Fruit fly (Drosophila melanogaster) whole organism, embryonic: ENCODE data around the gene Rab23.
A peak's percentile ranks its signal among the peaks of the same experiment; 100 is the strongest.

Experiments used
- B-H1 ChIP-seq: fragments of 200-800 bp; sonication (Bioruptor generic); IDR thresholded peaks from 3 replicates; pipeline ENCODE4 v1.3.6; 2022; ENCODE audit warnings: missing biosample characterization, missing genetic modification characterization
- BEAF-32 ChIP-seq: fragments of 200-800 bp; sonication (Bioruptor generic); optimal IDR thresholded peaks from 3 replicates; lab custom pipeline; 2017; ENCODE audit warnings: missing biosample characterization, missing genetic modification characterization, mild to moderate bottlenecking, moderate library complexity, missing genetic modification reagents
- C15 ChIP-seq: fragments of 200-800 bp; sonication (Bioruptor generic); IDR thresholded peaks from 3 replicates; pipeline ENCODE4 v1.3.6; 2022; ENCODE audit warnings: missing biosample characterization, missing genetic modification characterization
- CG10209 ChIP-seq: fragments of 200-800 bp; sonication (Bioruptor generic); optimal IDR thresholded peaks from 3 replicates; lab custom pipeline; 2017; ENCODE audit warnings: missing biosample characterization, mild to moderate bottlenecking, missing genetic modification characterization, missing genetic modification reagents
- CG12236 ChIP-seq: fragments of 200-800 bp; sonication (Bioruptor generic); optimal IDR thresholded peaks from 2 replicates; lab custom pipeline; 2016; ENCODE audit warnings: missing biosample characterization, missing genetic modification characterization
- CG13894 ChIP-seq: fragments of 200-800 bp; sonication (Bioruptor generic); optimal IDR thresholded peaks from 3 replicates; lab custom pipeline; 2018; ENCODE audit warnings: missing biosample characterization, mild to moderate bottlenecking, missing genetic modification characterization, moderate library complexity
- CG15479 ChIP-seq: fragments of 200-800 bp; sonication (Bioruptor generic); optimal IDR thresholded peaks from 3 replicates; lab custom pipeline; 2019; ENCODE audit warnings: missing biosample characterization, mild to moderate bottlenecking, missing genetic modification characterization, moderate library complexity
- CG15514 ChIP-seq: fragments of 200-800 bp; sonication (Bioruptor generic); optimal IDR thresholded peaks from 3 replicates; lab custom pipeline; 2017; ENCODE audit warnings: missing biosample characterization, missing genetic modification characterization, mild to moderate bottlenecking, moderate library complexity, missing genetic modification reagents
- CG2120 ChIP-seq: fragments of 200-800 bp; sonication (Bioruptor generic); optimal IDR thresholded peaks from 3 replicates; lab custom pipeline; 2016; ENCODE audit warnings: missing biosample characterization, missing genetic modification characterization
- CG2199 ChIP-seq: fragments of 200-800 bp; sonication (Bioruptor generic); IDR thresholded peaks from 3 replicates; pipeline ENCODE4 v1.3.6; 2022; ENCODE audit warnings: missing biosample characterization, missing genetic modification characterization
- CG2875 ChIP-seq: fragments of 200-800 bp; sonication (Bioruptor generic); optimal IDR thresholded peaks from 2 replicates; lab custom pipeline; 2017; ENCODE audit warnings: missing biosample characterization, mild to moderate bottlenecking, missing genetic modification characterization, missing genetic modification reagents
- CG3065 ChIP-seq: fragments of 200-800 bp; sonication (Bioruptor generic); optimal IDR thresholded peaks from 2 replicates; lab custom pipeline; 2016; ENCODE audit warnings: missing biosample characterization, missing genetic modification characterization
- CG34376 ChIP-seq: fragments of 200-800 bp; sonication (Bioruptor generic); optimal IDR thresholded peaks from 2 replicates; lab custom pipeline; 2018; ENCODE audit warnings: missing biosample characterization, mild to moderate bottlenecking, missing genetic modification characterization
- CG4328 ChIP-seq: fragments of 200-800 bp; sonication (Bioruptor generic); optimal IDR thresholded peaks from 3 replicates; lab custom pipeline; 2017; ENCODE audit warnings: missing biosample characterization, missing genetic modification reagents, missing genetic modification characterization
- CG5180 ChIP-seq: fragments of 200-800 bp; sonication (Bioruptor generic); optimal IDR thresholded peaks from 3 replicates; lab custom pipeline; 2017; ENCODE audit warnings: missing biosample characterization, missing genetic modification characterization, mild to moderate bottlenecking, moderate library complexity, missing genetic modification reagents
- CG6254 ChIP-seq: fragments of 200-800 bp; sonication (Bioruptor generic); optimal IDR thresholded peaks from 3 replicates; lab custom pipeline; 2017; ENCODE audit warnings: mild to moderate bottlenecking, missing biosample characterization, missing genetic modification reagents, missing genetic modification characterization
- CG7271 ChIP-seq: fragments of 200-800 bp; sonication (Bioruptor generic); optimal IDR thresholded peaks from 2 replicates; lab custom pipeline; 2018; ENCODE audit warnings: missing biosample characterization, mild to moderate bottlenecking, missing genetic modification characterization, moderate library complexity
- CG7987 ChIP-seq: fragments of 200-800 bp; sonication (Bioruptor generic); optimal IDR thresholded peaks from 2 replicates; lab custom pipeline; 2018; ENCODE audit warnings: missing biosample characterization, mild to moderate bottlenecking, missing genetic modification characterization, moderate library complexity
- CG9932 ChIP-seq: fragments of 200-800 bp; sonication (Bioruptor generic); IDR thresholded peaks from 2 replicates; pipeline ENCODE4 v1.3.6; 2022; ENCODE audit warnings: missing biosample characterization, missing genetic modification characterization
- CrebB ChIP-seq: fragments of 200-800 bp; sonication (Bioruptor generic); optimal IDR thresholded peaks from 3 replicates; lab custom pipeline; 2018; ENCODE audit warnings: missing biosample characterization, mild to moderate bottlenecking, missing genetic modification characterization
- Dek ChIP-seq: fragments of 200-800 bp; sonication (Bioruptor generic); optimal IDR thresholded peaks from 3 replicates; lab custom pipeline; 2019; ENCODE audit warnings: missing biosample characterization, mild to moderate bottlenecking, missing genetic modification characterization, moderate library complexity
- Dref ChIP-seq: fragments of 200-800 bp; sonication (Bioruptor generic); IDR thresholded peaks from 2 replicates; pipeline ENCODE4 v1.3.6; 2022; ENCODE audit warnings: missing biosample characterization, missing genetic modification characterization
- Eip74EF ChIP-seq, 2 experiments: fragments of 200-800 bp in 1 of 2; fragments of >200 bp in 1 of 2; sonication (Bioruptor generic) in 1 of 2; optimal IDR thresholded peaks; 2 replicates each; lab custom pipeline; 2017 to 2019; ENCODE audit warnings: missing biosample characterization in 2 of 2, missing genetic modification characterization in 2 of 2, mild to moderate bottlenecking in 1 of 2, moderate library complexity in 1 of 2
- Fer1 ChIP-seq: fragments of 200-800 bp; sonication (Bioruptor generic); optimal IDR thresholded peaks from 2 replicates; lab custom pipeline; 2017; ENCODE audit warnings: missing biosample characterization, mild to moderate bottlenecking, missing genetic modification characterization
- GATAe ChIP-seq: fragments of 200-800 bp; sonication (Bioruptor generic); conservative IDR thresholded peaks from 2 replicates; pipeline ENCODE4 v1.3.6; 2022; ENCODE audit warnings: missing biosample characterization, missing genetic modification characterization
- Gug ChIP-seq: fragments of 200-800 bp; sonication (Bioruptor generic); IDR thresholded peaks from 4 replicates; pipeline ENCODE4 v1.3.6; 2022; ENCODE audit warnings: missing biosample characterization, missing genetic modification characterization
- HLH3B ChIP-seq: fragments of 200-800 bp; sonication (Bioruptor generic); IDR thresholded peaks from 2 replicates; pipeline ENCODE4 v1.3.6; 2022; ENCODE audit warnings: missing biosample characterization, missing genetic modification characterization
- HLHmδ ChIP-seq: fragments of 200-800 bp; sonication (Bioruptor generic); optimal IDR thresholded peaks from 2 replicates; lab custom pipeline; 2018; ENCODE audit warnings: missing biosample characterization, mild to moderate bottlenecking, missing genetic modification characterization, moderate library complexity
- Mes4 ChIP-seq: fragments of 200-800 bp; sonication (Bioruptor generic); optimal IDR thresholded peaks from 2 replicates; lab custom pipeline; 2016; ENCODE audit warnings: missing biosample characterization, missing genetic modification characterization
- Xrp1 ChIP-seq: fragments of 200-800 bp; sonication (Bioruptor generic); IDR thresholded peaks from 2 replicates; pipeline ENCODE4 v1.3.6; 2022; ENCODE audit warnings: missing biosample characterization, missing genetic modification characterization
- YL-1 ChIP-seq: fragments of 200-800 bp; sonication (Bioruptor generic); optimal IDR thresholded peaks from 3 replicates; lab custom pipeline; 2017; ENCODE audit warnings: missing biosample characterization, mild to moderate bottlenecking, missing genetic modification characterization
- cad ChIP-seq: fragments of >200 bp; optimal IDR thresholded peaks from 2 replicates; lab custom pipeline; 2017; ENCODE audit warnings: missing biosample characterization, missing genetic modification characterization
- chinmo ChIP-seq: fragments of 200-800 bp; sonication (Bioruptor generic); IDR thresholded peaks from 4 replicates; pipeline ENCODE4 v1.3.6; 2022; ENCODE audit warnings: missing biosample characterization, missing genetic modification characterization; ENCODE audit not compliant: partially characterized antibody
- disco-r ChIP-seq: fragments of 200-800 bp; sonication (Bioruptor generic); optimal IDR thresholded peaks from 2 replicates; lab custom pipeline; 2016; ENCODE audit warnings: missing biosample characterization, missing genetic modification characterization
- esg ChIP-seq: fragments of 200-800 bp; sonication (Bioruptor generic); conservative IDR thresholded peaks from 2 replicates; pipeline ENCODE4 v1.3.6; 2022; ENCODE audit warnings: missing biosample characterization, missing genetic modification characterization
- eve ChIP-seq, 2 experiments: fragments of >200 bp; optimal IDR thresholded peaks; 2 replicates each; lab custom pipeline; 2017; ENCODE audit warnings: missing biosample characterization in 2 of 2, missing genetic modification characterization in 2 of 2
- fu2 ChIP-seq: fragments of 200-800 bp; sonication (Bioruptor generic); optimal IDR thresholded peaks from 2 replicates; lab custom pipeline; 2016; ENCODE audit warnings: missing biosample characterization, missing genetic modification characterization
- insv ChIP-seq, 2 experiments: fragments of 200-800 bp; sonication (Bioruptor generic); optimal IDR thresholded peaks; 3 replicates each; lab custom pipeline; 2016 to 2018; ENCODE audit warnings: missing biosample characterization in 2 of 2, missing genetic modification characterization in 2 of 2
- kay ChIP-seq: fragments of 200-800 bp; sonication (Bioruptor generic); optimal IDR thresholded peaks from 2 replicates; lab custom pipeline; 2016; ENCODE audit warnings: missing biosample characterization, missing genetic modification characterization
- prd ChIP-seq, 3 experiments: fragments of >200 bp in 2 of 3; fragments of 200-800 bp in 1 of 3; sonication (Bioruptor generic) in 1 of 3; optimal IDR thresholded peaks in 2 of 3; IDR thresholded peaks in 1 of 3; 2 replicates in 2 of 3; 3 replicates in 1 of 3; pipeline versions ENCODE4 v1.3.6 to Lab custom; 2017 to 2022; ENCODE audit warnings: missing biosample characterization in 1 of 3, missing genetic modification characterization in 1 of 3
- pum ChIP-seq: fragments of 200-800 bp; sonication (Bioruptor generic); optimal IDR thresholded peaks from 2 replicates; lab custom pipeline; 2016; ENCODE audit warnings: missing biosample characterization, missing genetic modification characterization
- ro ChIP-seq: fragments of 200-800 bp; sonication (Bioruptor generic); IDR thresholded peaks from 2 replicates; pipeline ENCODE4 v1.3.6; 2022; ENCODE audit warnings: missing biosample characterization, missing genetic modification characterization
- schlank ChIP-seq: fragments of 200-800 bp; sonication (Bioruptor generic); optimal IDR thresholded peaks from 2 replicates; lab custom pipeline; 2018; ENCODE audit warnings: missing biosample characterization, mild to moderate bottlenecking, missing genetic modification characterization
- scrt ChIP-seq: fragments of 200-800 bp; sonication (Bioruptor generic); optimal IDR thresholded peaks from 2 replicates; lab custom pipeline; 2018; ENCODE audit warnings: missing biosample characterization, mild to moderate bottlenecking, missing genetic modification characterization, moderate library complexity
- stwl ChIP-seq: fragments of 200-800 bp; sonication (Bioruptor generic); optimal IDR thresholded peaks from 3 replicates; lab custom pipeline; 2018; ENCODE audit warnings: missing biosample characterization, mild to moderate bottlenecking, missing genetic modification characterization, moderate library complexity
- wek ChIP-seq: fragments of 200-800 bp; sonication (Bioruptor generic); optimal IDR thresholded peaks from 3 replicates; lab custom pipeline; 2018; ENCODE audit warnings: missing biosample characterization, mild to moderate bottlenecking, missing genetic modification characterization, moderate library complexity
- z ChIP-seq: fragments of 200-800 bp; sonication (Bioruptor generic); IDR thresholded peaks from 3 replicates; pipeline ENCODE4 v1.3.6; 2022; ENCODE audit warnings: missing biosample characterization, missing genetic modification characterization
- zen ChIP-seq: fragments of 200-800 bp; sonication (Bioruptor generic); optimal IDR thresholded peaks from 3 replicates; lab custom pipeline; 2018; ENCODE audit warnings: missing biosample characterization, mild to moderate bottlenecking, missing genetic modification characterization, moderate library complexity
- zfh2 ChIP-seq: fragments of 200-800 bp; sonication (Bioruptor generic); optimal IDR thresholded peaks from 2 replicates; lab custom pipeline; 2016; ENCODE audit warnings: missing biosample characterization, missing genetic modification characterization

Rab23 gene

DNA sequence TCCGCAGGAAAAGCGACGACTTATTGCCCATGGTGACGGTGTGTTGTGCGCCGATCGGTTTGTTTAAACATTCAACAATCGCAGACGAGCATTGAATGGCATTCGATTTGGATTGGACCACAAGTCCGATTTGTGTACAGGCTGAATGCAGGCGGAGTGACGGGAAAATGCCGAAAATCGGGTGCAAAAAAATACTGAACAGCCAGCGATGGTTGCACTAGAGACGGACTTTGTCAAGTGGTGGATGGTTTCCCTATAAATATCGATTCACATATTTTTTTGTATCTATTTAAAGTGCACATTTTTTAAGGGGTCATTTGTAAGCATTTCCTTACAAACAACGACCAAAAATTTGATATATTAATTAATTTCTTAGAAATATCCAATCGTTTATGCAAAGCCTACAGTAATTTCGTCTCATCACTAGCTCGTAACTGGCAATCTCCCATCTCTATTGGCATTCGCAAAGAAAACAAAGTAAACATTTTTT, 30.5 kb downstream of the Rab23 start, which contains the start of the genes elm and MED27 (continued):
- TF ChIP-seq CG34376: peak; percentile 83
- TF ChIP-seq z (GFP tag; lab: Robert Waterston, UW): no peak; the same call in 2 of the 3 replicates
- peak; percentile 94 for TF ChIP-seq zen (tag; lab: Kevin White, UChicago)
- peak; percentile 59 for TF ChIP-seq CrebB (tag; lab: Kevin White, UChicago)
- TF ChIP-seq CG15514 (GFP tag; lab: Kevin White, UChicago): peak; percentile 89
- TF ChIP-seq Gug (GFP tag; lab: Robert Waterston, UW): peak; percentile 96
- TF ChIP-seq C15 (GFP tag; lab: Robert Waterston, UW): peak; percentile 81; the same call in 2 of the 3 replicates
- peak; percentile 53 for TF ChIP-seq Dref
- TF ChIP-seq CG12236 (GFP tag; lab: Kevin White, UChicago): peak; percentile 60
- no peak for TF ChIP-seq cad (GFP tag; lab: Kevin White, UChicago)
- peak; percentile 53 for TF ChIP-seq CG6254 (GFP tag; lab: Kevin White, UChicago)
- peak; percentile 86 for TF ChIP-seq kay (GFP tag; lab: Kevin White, UChicago)
- TF ChIP-seq CG9932 (GFP tag; lab: Robert Waterston, UW): peak; percentile 98
- peak; percentile 96 for TF ChIP-seq zfh2 (GFP tag; lab: Kevin White, UChicago)
- TF ChIP-seq scrt (GFP tag; lab: Kevin White, UChicago): peak; percentile 72
- TF ChIP-seq disco-r: peak; percentile 79
- peak; percentile 81 for TF ChIP-seq CG4328 (GFP tag; lab: Kevin White, UChicago)
- peak in 1 of 2 experiments; percentile 66 for TF ChIP-seq eve (GFP tag; optimal IDR thresholded peaks at IDR 0.05; lab: Kevin White, UChicago)
- TF ChIP-seq CG2120 (GFP tag; lab: Kevin White, UChicago): peak; percentile 98
- peak; percentile 75 for TF ChIP-seq stwl (tag; lab: Kevin White, UChicago)
- TF ChIP-seq CG2199 (GFP tag; lab: Robert Waterston, UW): 0 out of 3 replicates have a peak, but pooled peaks have one; percentile 67
- peak; percentile 91 for TF ChIP-seq B-H1 (GFP tag; lab: Robert Waterston, UW)
- TF ChIP-seq Mes4 (GFP tag; lab: Kevin White, UChicago): peak; percentile 84
- peak; percentile 89 for TF ChIP-seq Dek (tag; lab: Kevin White, UChicago)
- TF ChIP-seq Xrp1 (GFP tag; lab: Robert Waterston, UW): peak; percentile 95
- peak in 1 of 2 experiments; percentile 73 for TF ChIP-seq insv (GFP tag; optimal IDR thresholded peaks at IDR 0.05; lab: Kevin White, UChicago)
- peak; percentile 76 for TF ChIP-seq YL-1
- peak; percentile 87 for TF ChIP-seq ro (GFP tag; lab: Robert Waterston, UW)
- TF ChIP-seq CG3065 (GFP tag; lab: Kevin White, UChicago): peak; percentile 78
- peak; percentile 90 for TF ChIP-seq CG10209 (GFP tag; lab: Kevin White, UChicago)
- TF ChIP-seq HLH3B (GFP tag; lab: Robert Waterston, UW): peak; percentile 91
- peak; percentile 0 for TF ChIP-seq wek (GFP tag; lab: Kevin White, UChicago)
- peak; percentile 94 for TF ChIP-seq pum (GFP tag; lab: Kevin White, UChicago)

DNA sequence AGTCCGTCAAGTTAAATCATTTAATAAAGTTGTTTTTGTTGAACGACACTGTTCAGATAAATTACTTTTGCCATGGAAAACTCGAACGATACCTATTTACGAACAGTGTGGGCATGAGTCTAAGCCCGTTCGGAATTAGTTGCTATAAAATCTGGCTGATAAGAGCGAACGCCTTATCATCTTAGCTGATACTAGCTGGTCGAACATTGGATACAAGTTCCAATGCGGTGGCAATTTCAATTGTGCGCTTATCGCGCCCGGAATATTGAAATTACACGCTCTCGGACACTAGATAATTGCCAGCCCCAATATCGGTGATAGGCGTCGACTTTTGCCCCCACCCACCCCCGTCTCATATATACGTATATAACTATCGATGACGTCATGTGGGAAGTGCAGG, 31.3 kb downstream of the Rab23 start:
- TF ChIP-seq chinmo (no peak), esg (GFP tag; lab: Robert Waterston, UW) (no peak), HLHmδ (no peak), GATAe (peak; percentile 26; the same call in 1 of the 2 replicates), CG7987 (no peak), Eip74EF (GFP tag; optimal IDR thresholded peaks at IDR 0.05; lab: Kevin White, UChicago) (no peak), Gug (GFP tag; lab: Robert Waterston, UW) (no peak), schlank (tag; lab: Kevin White, UChicago) (no peak), prd (optimal IDR thresholded peaks at IDR 0.05; lab: Kevin White, UChicago) (no peak), prd (GFP tag; IDR thresholded peaks at IDR 0.05; lab: Robert Waterston, UW) (no peak), CG5180 (GFP tag; lab: Kevin White, UChicago) (peak; percentile 67), CG13894 (tag; lab: Kevin White, UChicago) (no peak), CG2875 (GFP tag; lab: Kevin White, UChicago) (no peak), CG7271 (tag; lab: Kevin White, UChicago) (no peak), Fer1 (GFP tag; lab: Kevin White, UChicago) (peak; percentile 16), BEAF-32 (GFP tag; lab: Kevin White, UChicago) (no peak), CG15479 (no peak), fu2 (GFP tag; lab: Kevin White, UChicago) (no peak)
